Worm (Caenorhabditis elegans) whole organism, mixed stage, embryonic: ENCODE measurements around the gene psd-1.

Experiments used
- blmp-1 ChIP-seq: fragments of 150-350 bp; optimal IDR thresholded peaks from 2 replicates; lab custom pipeline; 2014; ENCODE audit warnings: missing biosample characterization, missing genetic modification characterization
- ham-2 ChIP-seq: fragments of 200-800 bp; sonication (Bioruptor generic); optimal IDR thresholded peaks from 2 replicates; lab custom pipeline; 2018; ENCODE audit warnings: mild to moderate bottlenecking, missing genetic modification characterization, missing compliant biosample characterization
- nhr-12 ChIP-seq: fragments of 150-350 bp; optimal IDR thresholded peaks from 2 replicates; lab custom pipeline; 2014; ENCODE audit warnings: missing biosample characterization, missing genetic modification characterization
- nhr-237 ChIP-seq: fragments of 150-350 bp; optimal IDR thresholded peaks from 2 replicates; lab custom pipeline; 2014; ENCODE audit warnings: missing biosample characterization, missing genetic modification characterization
- nhr-28 ChIP-seq: fragments of 150-350 bp; optimal IDR thresholded peaks from 2 replicates; lab custom pipeline; 2014; ENCODE audit warnings: missing biosample characterization, missing genetic modification characterization
- sptf-1 ChIP-seq: sonication (generic microtip); optimal IDR thresholded peaks from 2 replicates; lab custom pipeline; 2017; ENCODE audit warnings: mild to moderate bottlenecking, missing genetic modification characterization, moderate library complexity, missing compliant biosample characterization
- unc-62 ChIP-seq: fragments of 150-350 bp; optimal IDR thresholded peaks from 2 replicates; lab custom pipeline; 2014; ENCODE audit warnings: missing biosample characterization, missing genetic modification reagents, missing genetic modification characterization

- TF ChIP-seq blmp-1 (tag; lab: Kevin White, UChicago) (no peak), unc-62 (no peak), nhr-28 (no peak), nhr-237 (no peak), ham-2 (GFP tag; lab: Kevin White, UChicago) (no peak), nhr-12 (tag; lab: Kevin White, UChicago) (no peak), sptf-1 (tag; lab: Kevin White, UChicago) (no peak)
These were observed 15.3 kb upstream of the psd-1 start, which contains the start of gene algn-11 for ce11 chrIII:7290462-7290861.
